Worm (Caenorhabditis elegans) whole organism, young adult: Measurements from ENCODE around the gene Y49E10.21.

Experiments
- T26A5.8 ChIP-seq: sonication (generic microtip); optimal IDR thresholded peaks from 2 replicates; lab custom pipeline; 2016; ENCODE audit warnings: missing genetic modification characterization, missing compliant biosample characterization
- Y53G8AR.9 ChIP-seq: fragments of 200-800 bp; sonication (Bioruptor generic); conservative IDR thresholded peaks from 2 replicates; pipeline ENCODE4 v1.3.6; 2022; ENCODE audit warnings: missing genetic modification reagents, missing genetic modification characterization, missing compliant biosample characterization
- dpl-1 ChIP-seq: fragments of 150-350 bp; optimal IDR thresholded peaks from 2 replicates; lab custom pipeline; 2014; ENCODE audit warnings: missing biosample characterization, missing genetic modification reagents, missing genetic modification characterization
- efl-1 ChIP-seq: fragments of 150-350 bp; optimal IDR thresholded peaks from 2 replicates; lab custom pipeline; 2014; ENCODE audit warnings: missing biosample characterization, missing genetic modification reagents, missing genetic modification characterization
- him-1 ChIP-seq: sonication (generic microtip); optimal IDR thresholded peaks from 2 replicates; lab custom pipeline; 2016; ENCODE audit warnings: missing genotype, missing genetic modification reagents, missing genetic modification characterization, missing compliant biosample characterization
- lin-26 ChIP-seq: fragments of 200-800 bp; sonication (Bioruptor generic); IDR thresholded peaks from 2 replicates; pipeline ENCODE4 v1.3.6; 2022; ENCODE audit warnings: missing genetic modification reagents, missing genetic modification characterization, missing compliant biosample characterization
- lin-35 ChIP-seq, 3 experiments: fragments of 150-350 bp in 2 of 3; sonication (generic microtip) in 1 of 3; optimal IDR thresholded peaks; 2 replicates each; lab custom pipeline; 2014 to 2018; ENCODE audit warnings: missing biosample characterization in 3 of 3, missing genetic modification characterization in 3 of 3, missing genetic modification reagents in 3 of 3
- madf-6 ChIP-seq: fragments of 200-800 bp; sonication (Bioruptor generic); IDR thresholded peaks from 2 replicates; pipeline ENCODE4 v1.3.6; 2022; ENCODE audit warnings: missing genetic modification reagents, missing genetic modification characterization, missing compliant biosample characterization
- mel-28 ChIP-seq: sonication (generic microtip); optimal IDR thresholded peaks from 2 replicates; lab custom pipeline; 2016; ENCODE audit warnings: borderline replicate concordance, mild to moderate bottlenecking, missing genetic modification characterization, missing compliant biosample characterization
- repo-1 ChIP-seq: sonication (generic microtip); optimal IDR thresholded peaks from 2 replicates; lab custom pipeline; 2017; ENCODE audit warnings: mild to moderate bottlenecking, missing genetic modification characterization, missing compliant biosample characterization
- snpc-4 ChIP-seq, 5 experiments: fragments of 150-350 bp in 1 of 5; sonication (generic microtip) in 4 of 5; optimal IDR thresholded peaks; 2 replicates each; lab custom pipeline; 2014 to 2018; ENCODE audit warnings: missing genetic modification characterization in 5 of 5, missing biosample characterization in 3 of 5, antibody characterized with exemption in 2 of 5, mild to moderate bottlenecking in 2 of 5, missing compliant biosample characterization in 2 of 5, missing genotype in 2 of 5, moderate library complexity in 2 of 5, missing genetic modification reagents in 1 of 5
- zim-3 ChIP-seq: sonication (generic microtip); optimal IDR thresholded peaks from 2 replicates; lab custom pipeline; 2017; ENCODE audit warnings: mild to moderate bottlenecking, missing genetic modification characterization, moderate library complexity, missing compliant biosample characterization

DNA sequence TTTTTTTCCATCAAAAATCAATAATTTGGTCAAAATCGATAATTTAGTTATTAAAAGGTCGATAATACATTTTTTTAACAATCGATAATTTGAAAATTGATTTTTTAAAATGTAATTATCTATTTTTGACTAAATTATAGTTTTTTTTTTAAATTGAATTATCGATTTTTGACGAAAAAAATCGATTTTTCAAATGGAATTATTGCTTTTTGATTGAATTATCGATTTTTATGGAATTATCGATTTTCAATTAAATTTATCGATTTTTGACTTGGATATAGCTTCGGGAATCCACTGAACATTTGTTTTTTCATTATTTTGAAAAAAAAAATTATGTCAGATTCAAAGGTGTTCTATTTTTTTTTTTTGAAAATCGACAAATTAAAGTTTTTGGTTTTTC is 47.1 kb upstream of the Y49E10.21 start:
- TF ChIP-seq efl-1 (no peak), mel-28 (tag; lab: Kevin White, UChicago) (no peak), lin-35 (GFP tag; optimal IDR thresholded peaks at IDR 0.05; lab: Kevin White, UChicago) (no peak), lin-26 (no peak), T26A5.8 (tag; lab: Kevin White, UChicago) (no peak), madf-6 (no peak), snpc-4 (GFP tag; optimal IDR thresholded peaks at IDR 0.05; lab: Kevin White, UChicago) (no peak), snpc-4 (tag; optimal IDR thresholded peaks at IDR 0.05; lab: Kevin White, UChicago) (no peak), dpl-1 (GFP tag; lab: Kevin White, UChicago) (no peak), Y53G8AR.9 (GFP tag; lab: Robert Waterston, UW) (no peak), repo-1 (tag; lab: Kevin White, UChicago) (no peak), zim-3 (tag; lab: Kevin White, UChicago) (no peak), him-1 (tag; lab: Kevin White, UChicago) (no peak)
